Worm (Caenorhabditis elegans): ENCODE results near the gene eat-2.

eat-2 gene

ce11 chrII:14171558-14171957 lies at the start of gene eat-2:
Gene eat-2 (minus strand): TSS chrII:14171658.
- no peak for TF ChIP-seq unc-62 (GFP tag; optimal IDR thresholded peaks at IDR 0.05)

DNA sequence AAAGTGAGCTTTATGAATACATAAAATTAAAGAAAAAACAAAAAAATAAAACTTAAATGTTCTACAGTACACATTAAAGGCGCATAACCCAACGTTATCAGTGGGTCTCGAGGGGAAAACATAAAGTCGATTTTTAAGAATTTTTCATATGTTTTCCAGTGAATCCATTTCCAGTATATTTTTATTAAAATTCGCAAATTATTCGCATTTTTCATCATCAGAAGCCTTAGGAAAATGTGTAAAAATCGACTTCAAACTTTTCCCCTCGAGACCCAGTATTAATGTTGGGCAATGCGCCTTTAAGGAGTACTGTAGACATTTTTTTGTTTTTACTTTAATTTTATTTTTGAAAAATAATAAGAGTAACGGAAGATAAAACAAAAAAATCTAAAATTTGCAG lies 46.7 kb upstream of the eat-2 start:
- TF ChIP-seq unc-62 (GFP tag; optimal IDR thresholded peaks at IDR 0.05) = no peak

ce11 chrII:14214109-14214508 lies 42.7 kb upstream of the eat-2 start, which contains the start of gene Y48B6A.10:
Gene Y48B6A.10 (plus strand): TSS chrII:14214409.
- no peak for TF ChIP-seq unc-62 (GFP tag; optimal IDR thresholded peaks at IDR 0.05)

DNA sequence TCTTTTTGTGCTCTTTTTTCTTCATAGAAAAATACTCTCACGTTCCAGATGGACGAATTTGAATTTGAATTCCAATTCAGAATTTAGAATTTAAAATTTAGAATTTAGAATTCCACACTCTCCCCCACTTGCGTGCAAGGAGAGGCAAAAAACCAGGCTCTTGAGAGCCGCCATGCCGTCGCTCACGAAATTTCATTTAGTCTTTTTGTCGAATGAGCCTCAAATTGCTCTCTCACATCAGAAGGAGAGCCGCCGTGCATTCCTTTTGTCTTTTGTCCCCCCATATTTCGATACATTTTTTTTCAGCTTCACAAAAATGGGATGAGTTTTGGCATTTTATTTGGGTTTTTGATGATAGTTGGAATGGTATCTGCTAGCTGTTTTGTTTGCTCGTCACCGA lies 39.7 kb upstream of the eat-2 start, which contains the start of gene hot-7:
Gene hot-7 (plus strand): TSS at position 301 of the 400 bp plus-strand sequence.
- no peak for TF ChIP-seq unc-62 (GFP tag; optimal IDR thresholded peaks at IDR 0.05)

DNA sequence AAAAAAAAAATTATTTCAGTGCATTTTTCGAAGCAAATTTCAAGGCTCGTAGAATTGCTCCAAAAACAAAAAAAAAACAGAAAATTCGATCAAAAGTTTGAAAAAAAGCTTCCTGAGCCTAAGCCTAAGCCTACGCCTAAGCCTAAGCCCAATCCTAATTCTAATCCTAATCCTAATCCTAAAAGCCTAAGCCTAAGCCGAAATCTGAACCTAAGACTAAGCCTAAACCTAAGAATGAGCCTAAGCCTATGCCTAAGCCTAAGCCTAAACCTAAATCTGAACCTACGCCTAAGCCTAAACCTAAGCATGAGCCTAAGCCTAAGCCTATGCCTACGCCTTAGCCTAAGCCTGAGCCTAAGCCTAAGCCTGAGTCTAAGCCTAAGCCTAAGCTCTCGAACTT lies 34.8 kb upstream of the eat-2 start:
- TF ChIP-seq unc-62 (GFP tag; optimal IDR thresholded peaks at IDR 0.05) = no peak

ce11 chrII:14205335-14205734 lies 33.9 kb upstream of the eat-2 start, which contains the start of gene ace-3:
Gene ace-3 (plus strand): TSS chrII:14205635.
- no peak for TF ChIP-seq unc-62 (GFP tag; optimal IDR thresholded peaks at IDR 0.05)

- TF ChIP-seq unc-62 (GFP tag; optimal IDR thresholded peaks at IDR 0.05) = no peak
These were observed 26.1 kb upstream of the eat-2 start, which contains the start of gene ace-4 for ce11 chrII:14197499-14198096. Gene ace-4 (plus strand): TSS chrII:14198046.

DNA sequence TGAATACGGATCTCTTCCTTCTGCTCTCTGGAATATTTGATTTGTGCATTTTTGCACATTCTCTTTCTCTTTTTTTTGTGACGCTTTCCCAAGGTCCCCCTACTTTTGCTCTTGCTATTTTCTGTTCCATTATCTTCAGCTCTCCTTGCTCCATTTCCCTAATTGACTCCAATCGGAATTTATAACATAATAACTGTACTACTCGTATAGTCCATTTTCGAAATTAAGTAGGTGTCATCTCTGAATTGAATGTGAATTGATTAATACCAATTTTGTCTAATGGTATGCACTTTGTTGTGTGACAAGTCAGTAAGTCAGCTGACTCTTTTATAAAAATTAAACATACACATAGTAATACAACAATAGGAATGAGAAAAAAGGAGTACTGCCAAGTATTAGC lies 24.5 kb upstream of the eat-2 start:
- TF ChIP-seq unc-62 (GFP tag; optimal IDR thresholded peaks at IDR 0.05) = no peak

ce11 chrII:14187456-14187855 lies 16.0 kb upstream of the eat-2 start:
- TF ChIP-seq unc-62 (GFP tag; optimal IDR thresholded peaks at IDR 0.05) = no peak

ce11 chrII:14186937-14187336 lies 15.5 kb upstream of the eat-2 start:
- no peak for TF ChIP-seq unc-62 (GFP tag; optimal IDR thresholded peaks at IDR 0.05)

DNA sequence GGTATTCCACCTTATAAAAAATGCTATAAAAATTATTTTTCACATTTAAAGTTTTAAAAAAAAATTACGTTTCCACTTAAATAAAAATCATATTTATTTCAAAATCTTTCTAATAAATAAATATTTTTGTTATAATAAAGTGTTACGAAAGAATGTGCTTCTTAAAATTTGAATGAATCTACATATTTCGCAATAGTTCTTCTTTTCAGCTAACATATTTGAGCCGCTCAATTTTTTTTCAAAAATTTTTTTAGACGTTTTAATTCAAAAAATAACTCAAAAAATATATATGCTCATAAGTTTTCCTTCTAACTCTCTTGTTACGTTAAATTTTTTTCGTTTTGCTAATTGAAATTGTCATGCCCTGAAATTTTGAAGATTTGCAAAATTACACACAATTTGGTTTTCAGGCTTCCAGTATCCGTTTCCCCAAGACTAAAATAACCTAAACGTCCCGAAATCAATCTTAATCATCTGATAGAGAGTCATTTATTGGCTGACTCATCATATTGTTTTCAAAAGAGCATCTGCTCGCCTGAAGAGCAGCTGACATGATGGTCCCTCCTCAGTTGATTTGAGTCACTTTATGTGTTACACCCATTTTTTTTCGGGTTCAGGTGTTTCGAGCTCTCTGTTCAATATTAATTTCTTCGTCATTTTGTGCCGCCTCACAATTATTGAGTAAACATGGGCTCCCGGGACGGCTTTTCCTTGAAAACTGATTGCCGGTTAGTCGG lies 6.9 kb upstream of the eat-2 start, which contains the start of gene efhd-1:
Gene efhd-1 (plus strand): TSS at position 582 of the 737 bp plus-strand sequence.
- no peak for TF ChIP-seq unc-62 (GFP tag; optimal IDR thresholded peaks at IDR 0.05)

- no peak for TF ChIP-seq unc-62 (GFP tag; optimal IDR thresholded peaks at IDR 0.05)
These were observed 5.2 kb upstream of the eat-2 start for ce11 chrII:14176642-14177041.

DNA sequence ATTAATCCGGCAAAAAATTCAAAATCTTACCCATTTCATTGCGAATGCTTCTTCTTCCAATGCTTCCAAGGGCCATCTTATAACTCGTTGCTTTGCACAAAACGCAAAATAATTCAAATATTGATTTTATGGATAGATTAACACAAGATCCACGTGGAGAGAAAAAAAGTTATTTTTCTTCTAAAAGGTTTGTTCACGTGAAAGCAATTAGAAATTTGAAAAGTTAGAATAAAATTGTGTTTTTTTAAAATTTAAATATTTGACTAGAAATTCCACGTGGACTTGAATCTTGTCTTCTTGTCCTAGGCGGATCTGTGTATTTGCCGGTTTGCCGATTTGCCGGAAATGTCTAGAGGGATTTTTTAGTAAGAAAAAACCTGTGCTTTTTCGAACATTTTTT lies 3.6 kb upstream of the eat-2 start, which contains the start of gene Y48B6A.5:
Gene Y48B6A.5 (minus strand): TSS at position 101 of the 400 bp plus-strand sequence.
- TF ChIP-seq unc-62 (GFP tag; optimal IDR thresholded peaks at IDR 0.05) = no peak

- no peak for TF ChIP-seq unc-62 (GFP tag; optimal IDR thresholded peaks at IDR 0.05)
These were observed 1.7 kb upstream of the eat-2 start for ce11 chrII:14173176-14173575.

DNA sequence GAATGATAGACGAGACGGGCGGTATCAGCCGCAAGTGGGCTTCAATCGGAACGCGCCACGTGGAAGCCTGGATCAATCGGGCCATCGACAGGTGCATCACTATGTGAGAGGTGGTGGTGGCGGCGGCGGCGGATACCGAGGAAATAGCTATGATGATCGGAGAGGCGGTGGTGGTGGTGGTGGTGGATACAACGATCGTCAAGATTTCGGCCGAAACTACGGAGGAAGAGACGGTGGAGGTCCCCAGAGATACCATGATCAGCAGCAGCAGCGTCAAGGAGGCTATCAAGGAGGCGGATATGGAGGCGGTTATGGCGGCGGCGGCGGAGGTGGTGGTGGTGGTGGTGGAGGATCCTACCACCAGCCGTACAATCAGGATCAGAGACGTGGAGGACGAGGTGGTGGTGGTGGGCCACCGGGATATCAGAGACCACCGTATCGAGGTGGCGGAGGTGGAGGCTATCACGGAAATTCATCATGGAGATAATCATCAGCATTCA lies 6.0 kb downstream of the eat-2 start:
- TF ChIP-seq unc-62 (GFP tag; optimal IDR thresholded peaks at IDR 0.05) = no peak

- no peak for TF ChIP-seq unc-62 (GFP tag; optimal IDR thresholded peaks at IDR 0.05)
These were observed 16.0 kb downstream of the eat-2 start, which contains the start of the genes rpl-43 and xrn-2 for ce11 chrII:14155259-14156023. Gene rpl-43 (plus strand): TSS chrII:14155294. Gene xrn-2 (plus strand): TSS chrII:14155768.

Data from whole organism, dauer.